2 worm cellular contexts compared by ENCODE assay signal in genomic region chrV:18937578-18937977, ce11.
TF ChIP-seq lines count a peak whose summit lies in the region.

No protein-coding gene starts in this region.

TF ChIP-seq in whole organism, L1 larva, 84 proteins besides CTCF, POLR2A, EP300 and RAD21:
- TF ChIP-seq nhr-85 (tag; lab: Kevin White, UChicago): peak; percentile 71
- TF ChIP-seq lin-13 (GFP tag; optimal IDR thresholded peaks at IDR 0.05; lab: Kevin White, UChicago): no peak

TF ChIP-seq in whole organism, L4 larva, 104 proteins besides CTCF, POLR2A, EP300 and RAD21:
- no peak for TF ChIP-seq Y75B8A.6 (GFP tag; IDR thresholded peaks at IDR 0.05; lab: Robert Waterston, UW)
- TF ChIP-seq aha-1 (tag; lab: Kevin White, UChicago): peak; percentile 56

Comparison
In these comparisons a context has a peak if more than half of its experiments do, and no peak if none do; other contexts are left out.
1. Of the 29 proteins assayed by ChIP-seq in both whole organism, L4 larva and whole organism, L1 larva: peak only in whole organism, L4 larva: aha-1; only in whole organism, L1 larva: none; in both: none; in neither: 28.